Fruit fly (Drosophila melanogaster) whole organism, embryonic: ENCODE measurements around the gene mib2.

ENCODE experiments used
- Antp ChIP-seq: fragments of 200-800 bp; sonication (Bioruptor generic); optimal IDR thresholded peaks from 3 replicates; lab custom pipeline; 2016; ENCODE audit warnings: missing biosample characterization, missing genetic modification characterization
- Atf-2 ChIP-seq: fragments of 200-800 bp; sonication (Bioruptor generic); optimal IDR thresholded peaks from 2 replicates; lab custom pipeline; 2016; ENCODE audit warnings: missing biosample characterization, missing genetic modification characterization
- Bteb2 ChIP-seq: fragments of 200-800 bp; sonication (Bioruptor generic); optimal IDR thresholded peaks from 2 replicates; lab custom pipeline; 2016; ENCODE audit warnings: missing biosample characterization, missing genetic modification characterization
- CG10431 ChIP-seq: fragments of 200-800 bp; sonication (Bioruptor generic); optimal IDR thresholded peaks from 3 replicates; lab custom pipeline; 2018; ENCODE audit warnings: missing biosample characterization, mild to moderate bottlenecking, missing genetic modification characterization
- CG11093 ChIP-seq: fragments of 200-800 bp; sonication (Bioruptor generic); IDR thresholded peaks from 3 replicates; pipeline ENCODE4 v1.3.6; 2022; ENCODE audit warnings: missing biosample characterization, missing genetic modification characterization
- CG12391 ChIP-seq: fragments of 200-800 bp; sonication (Bioruptor generic); optimal IDR thresholded peaks from 3 replicates; lab custom pipeline; 2018; ENCODE audit warnings: missing biosample characterization, mild to moderate bottlenecking, missing genetic modification characterization, moderate library complexity
- CG14860 ChIP-seq: fragments of 200-800 bp; sonication (Bioruptor generic); IDR thresholded peaks from 3 replicates; pipeline ENCODE4 v1.3.6; 2022; ENCODE audit warnings: missing biosample characterization, missing genetic modification characterization; ENCODE audit not compliant: partially characterized antibody
- CG14965 ChIP-seq: fragments of 200-800 bp; sonication (Bioruptor generic); optimal IDR thresholded peaks from 2 replicates; lab custom pipeline; 2016; ENCODE audit warnings: missing biosample characterization, missing genetic modification characterization, borderline replicate concordance
- CG1603 ChIP-seq: fragments of 200-800 bp; sonication (Bioruptor generic); optimal IDR thresholded peaks from 2 replicates; lab custom pipeline; 2019; ENCODE audit warnings: missing biosample characterization, mild to moderate bottlenecking, missing genetic modification characterization, moderate library complexity
- CG1647 ChIP-seq: fragments of 200-800 bp; sonication (Bioruptor generic); optimal IDR thresholded peaks from 3 replicates; lab custom pipeline; 2016; ENCODE audit warnings: missing biosample characterization, missing genetic modification characterization
- CG18011 ChIP-seq: fragments of 200-800 bp; sonication (Bioruptor generic); optimal IDR thresholded peaks from 2 replicates; lab custom pipeline; 2017; ENCODE audit warnings: missing biosample characterization, missing genetic modification characterization, mild to moderate bottlenecking, moderate library complexity, missing genotype
- CG18476 ChIP-seq: fragments of 200-800 bp; sonication (Bioruptor generic); optimal IDR thresholded peaks from 2 replicates; lab custom pipeline; 2016; ENCODE audit warnings: missing biosample characterization, mild to moderate bottlenecking, missing genetic modification characterization
- CG30020 ChIP-seq: fragments of 200-800 bp; optimal IDR thresholded peaks from 2 replicates; lab custom pipeline; 2019; ENCODE audit warnings: missing biosample characterization, mild to moderate bottlenecking, missing genetic modification characterization, moderate library complexity
- CG33213 ChIP-seq: fragments of 200-800 bp; sonication (Bioruptor generic); optimal IDR thresholded peaks from 3 replicates; lab custom pipeline; 2016; ENCODE audit warnings: missing biosample characterization, missing genetic modification characterization
- CG4404 ChIP-seq: fragments of 200-800 bp; sonication (Bioruptor generic); IDR thresholded peaks from 2 replicates; pipeline ENCODE4 v1.3.6; 2022; ENCODE audit warnings: missing biosample characterization, missing genetic modification characterization
- CG6175 ChIP-seq: fragments of 200-800 bp; sonication (Bioruptor generic); IDR thresholded peaks from 3 replicates; pipeline ENCODE4 v1.3.6; 2022; ENCODE audit warnings: missing biosample characterization, missing genetic modification characterization
- CG6272 ChIP-seq: fragments of 200-800 bp; sonication (Bioruptor generic); IDR thresholded peaks from 2 replicates; pipeline ENCODE4 v1.3.6; 2022; ENCODE audit warnings: missing biosample characterization, missing genetic modification characterization
- CG6689 ChIP-seq: fragments of 200-800 bp; sonication (Bioruptor generic); IDR thresholded peaks from 2 replicates; pipeline ENCODE4 v1.3.6; 2022; ENCODE audit warnings: missing biosample characterization, missing genetic modification characterization
- CG9215 ChIP-seq: fragments of 200-800 bp; sonication (Bioruptor generic); IDR thresholded peaks from 2 replicates; pipeline ENCODE4 v1.3.6; 2022; ENCODE audit warnings: missing biosample characterization, missing genetic modification characterization
- CG9437 ChIP-seq: fragments of 200-800 bp; sonication (Bioruptor generic); optimal IDR thresholded peaks from 2 replicates; lab custom pipeline; 2018; ENCODE audit warnings: missing biosample characterization, mild to moderate bottlenecking, missing genetic modification characterization
- CTCF ChIP-seq: fragments of 200-800 bp; sonication (Bioruptor generic); optimal IDR thresholded peaks from 2 replicates; lab custom pipeline; 2017; ENCODE audit warnings: missing biosample characterization, mild to moderate bottlenecking, missing genetic modification characterization, moderate library complexity
- D ChIP-seq, 2 experiments: fragments of 200-800 bp in 1 of 2; fragments of >200 bp in 1 of 2; sonication (Bioruptor generic) in 1 of 2; optimal IDR thresholded peaks; 2 replicates in 1 of 2; 3 replicates in 1 of 2; lab custom pipeline; 2017; ENCODE audit warnings: mild to moderate bottlenecking in 1 of 2, missing biosample characterization in 1 of 2, missing genetic modification characterization in 1 of 2, missing genetic modification reagents in 1 of 2
- Dad ChIP-seq: fragments of 200-800 bp; sonication (Bioruptor generic); optimal IDR thresholded peaks from 3 replicates; lab custom pipeline; 2016; ENCODE audit warnings: missing biosample characterization, missing genetic modification characterization
- Drgx ChIP-seq: fragments of 200-800 bp; sonication (Bioruptor generic); IDR thresholded peaks from 2 replicates; pipeline ENCODE4 v1.3.6; 2022; ENCODE audit warnings: missing biosample characterization, missing genetic modification characterization
- GATAe ChIP-seq: fragments of 200-800 bp; sonication (Bioruptor generic); conservative IDR thresholded peaks from 2 replicates; pipeline ENCODE4 v1.3.6; 2022; ENCODE audit warnings: missing biosample characterization, missing genetic modification characterization
- Hey ChIP-seq: fragments of 200-800 bp; sonication (Bioruptor generic); optimal IDR thresholded peaks from 3 replicates; lab custom pipeline; 2018; ENCODE audit warnings: missing biosample characterization, mild to moderate bottlenecking, missing genetic modification characterization
- Hsf ChIP-seq: fragments of 200-800 bp; sonication (Bioruptor generic); optimal IDR thresholded peaks from 3 replicates; lab custom pipeline; 2016; ENCODE audit warnings: missing biosample characterization, missing genetic modification characterization
- Mrtf ChIP-seq: fragments of 200-800 bp; sonication (Bioruptor generic); IDR thresholded peaks from 3 replicates; pipeline ENCODE4 v1.3.6; 2022; ENCODE audit warnings: missing biosample characterization, missing genetic modification characterization
- NK7.1 ChIP-seq: fragments of 200-800 bp; sonication (Bioruptor generic); optimal IDR thresholded peaks from 3 replicates; lab custom pipeline; 2016; ENCODE audit warnings: missing biosample characterization, missing genetic modification characterization
- Nf-YC ChIP-seq: fragments of 200-800 bp; optimal IDR thresholded peaks from 3 replicates; lab custom pipeline; 2019; ENCODE audit warnings: missing biosample characterization, mild to moderate bottlenecking, missing genetic modification characterization, moderate library complexity
- al ChIP-seq: fragments of 200-800 bp; sonication (Bioruptor generic); IDR thresholded peaks from 2 replicates; pipeline ENCODE4 v1.3.6; 2022; ENCODE audit warnings: missing biosample characterization, missing genetic modification characterization
- ara ChIP-seq: fragments of 200-800 bp; sonication (Bioruptor generic); IDR thresholded peaks from 2 replicates; pipeline ENCODE4 v1.3.6; 2022; ENCODE audit warnings: missing biosample characterization, missing genetic modification characterization
- bowl ChIP-seq: fragments of 200-800 bp; sonication (Bioruptor generic); IDR thresholded peaks from 2 replicates; pipeline ENCODE4 v1.3.6; 2022; ENCODE audit warnings: missing biosample characterization, missing genetic modification characterization
- croc ChIP-seq: fragments of 200-800 bp; sonication (Bioruptor generic); conservative IDR thresholded peaks from 3 replicates; pipeline ENCODE4 v1.3.6; 2022; ENCODE audit warnings: missing biosample characterization, missing genetic modification characterization
- cwo ChIP-seq: fragments of 200-800 bp; sonication (Bioruptor generic); optimal IDR thresholded peaks from 3 replicates; lab custom pipeline; 2017; ENCODE audit warnings: missing biosample characterization, missing genetic modification characterization, mild to moderate bottlenecking, moderate library complexity, missing genetic modification reagents
- danr ChIP-seq: fragments of 200-800 bp; sonication (Bioruptor generic); IDR thresholded peaks from 2 replicates; pipeline ENCODE4 v1.3.6; 2022; ENCODE audit warnings: missing biosample characterization, missing genetic modification characterization
- dati ChIP-seq: fragments of 200-800 bp; sonication (Bioruptor generic); IDR thresholded peaks from 2 replicates; pipeline ENCODE4 v1.3.6; 2022; ENCODE audit warnings: missing biosample characterization, missing genetic modification characterization
- dpn ChIP-seq, 2 experiments: fragments of 200-800 bp; sonication (Bioruptor generic); optimal IDR thresholded peaks; 3 replicates each; lab custom pipeline; 2016; ENCODE audit warnings: missing biosample characterization in 2 of 2, missing genetic modification characterization in 2 of 2
- en ChIP-seq: fragments of 200-800 bp; sonication (Bioruptor generic); optimal IDR thresholded peaks from 2 replicates; lab custom pipeline; 2016; ENCODE audit warnings: missing biosample characterization, missing genetic modification characterization
- esg ChIP-seq: fragments of 200-800 bp; sonication (Bioruptor generic); conservative IDR thresholded peaks from 2 replicates; pipeline ENCODE4 v1.3.6; 2022; ENCODE audit warnings: missing biosample characterization, missing genetic modification characterization
- fd102C ChIP-seq: fragments of 200-800 bp; sonication (Bioruptor generic); optimal IDR thresholded peaks from 2 replicates; lab custom pipeline; 2018; ENCODE audit warnings: missing biosample characterization, mild to moderate bottlenecking, missing genetic modification characterization, moderate library complexity
- gem ChIP-seq: fragments of 200-800 bp; sonication (Bioruptor generic); optimal IDR thresholded peaks from 2 replicates; lab custom pipeline; 2019; ENCODE audit warnings: missing biosample characterization, mild to moderate bottlenecking, missing genetic modification characterization, moderate library complexity
- gsb-n ChIP-seq: fragments of 200-800 bp; sonication (Bioruptor generic); optimal IDR thresholded peaks from 3 replicates; lab custom pipeline; 2018; ENCODE audit warnings: missing biosample characterization, mild to moderate bottlenecking, missing genetic modification characterization
- her ChIP-seq: fragments of 200-800 bp; sonication (Bioruptor generic); optimal IDR thresholded peaks from 2 replicates; lab custom pipeline; 2016; ENCODE audit warnings: missing biosample characterization, missing genetic modification characterization
- jing ChIP-seq: fragments of 200-800 bp; sonication (Bioruptor generic); optimal IDR thresholded peaks from 2 replicates; lab custom pipeline; 2018; ENCODE audit warnings: missing biosample characterization, mild to moderate bottlenecking, missing genetic modification characterization
- ken ChIP-seq: fragments of 200-800 bp; sonication (Bioruptor generic); IDR thresholded peaks from 3 replicates; pipeline ENCODE4 v1.3.6; 2022; ENCODE audit warnings: missing biosample characterization, missing genetic modification characterization
- nerfin-2 ChIP-seq: fragments of 200-800 bp; sonication (Bioruptor generic); IDR thresholded peaks from 2 replicates; pipeline ENCODE4 v1.3.6; 2022; ENCODE audit warnings: missing biosample characterization, missing genetic modification characterization; ENCODE audit not compliant: partially characterized antibody
- peb ChIP-seq: fragments of 200-800 bp; sonication (Bioruptor generic); IDR thresholded peaks from 2 replicates; pipeline ENCODE4 v1.3.6; 2022; ENCODE audit warnings: missing biosample characterization, missing genetic modification characterization
- sc ChIP-seq, 3 experiments: fragments of >200 bp in 2 of 3; fragments of 200-800 bp in 1 of 3; sonication (Bioruptor generic) in 1 of 3; optimal IDR thresholded peaks; 2 replicates in 2 of 3; 3 replicates in 1 of 3; lab custom pipeline; 2017; ENCODE audit warnings: mild to moderate bottlenecking in 1 of 3, missing biosample characterization in 1 of 3, missing genetic modification characterization in 1 of 3, missing genetic modification reagents in 1 of 3
- tna ChIP-seq: fragments of 200-800 bp; sonication (Bioruptor generic); IDR thresholded peaks from 2 replicates; pipeline ENCODE4 v1.3.6; 2022; ENCODE audit warnings: missing biosample characterization, missing genetic modification characterization; ENCODE audit not compliant: partially characterized antibody
- unc-4 ChIP-seq: fragments of 200-800 bp; sonication (Bioruptor generic); IDR thresholded peaks from 2 replicates; pipeline ENCODE4 v1.3.6; 2022; ENCODE audit warnings: missing biosample characterization, missing genetic modification characterization; ENCODE audit not compliant: partially characterized antibody
- z ChIP-seq: fragments of 200-800 bp; sonication (Bioruptor generic); IDR thresholded peaks from 3 replicates; pipeline ENCODE4 v1.3.6; 2022; ENCODE audit warnings: missing biosample characterization, missing genetic modification characterization

Gene mib2

DNA sequence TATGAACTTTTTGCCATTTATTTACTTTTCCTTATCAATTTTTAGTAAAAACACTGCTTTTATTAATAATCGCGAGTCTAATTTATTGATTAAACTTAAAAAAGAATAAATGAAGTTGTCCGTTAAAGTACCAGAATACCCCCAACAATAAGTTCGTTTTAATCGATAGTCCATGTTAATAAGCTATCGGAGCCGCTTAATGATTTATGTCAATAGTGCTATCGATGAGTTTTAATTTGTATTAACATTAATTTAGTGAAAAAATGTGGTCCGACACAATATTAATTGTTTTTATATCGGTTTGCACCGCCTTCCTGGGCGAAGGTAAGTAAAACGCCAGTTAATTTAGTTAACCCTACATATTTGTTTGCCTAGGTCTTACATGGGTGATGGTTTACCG, 14.7 kb downstream of the mib2 start, which contains the start of gene CG10470 (continued):
- no peak for TF ChIP-seq CG11093 (GFP tag; lab: Robert Waterston, UW)
- TF ChIP-seq ken = no peak
- TF ChIP-seq CG9437 (GFP tag; lab: Kevin White, UChicago) = peak; percentile 77
- TF ChIP-seq Dad (GFP tag; lab: Kevin White, UChicago) = no peak
- no peak for TF ChIP-seq CG4404 (GFP tag; lab: Robert Waterston, UW)
- no peak for TF ChIP-seq NK7.1 (GFP tag; lab: Kevin White, UChicago)
- TF ChIP-seq nerfin-2 (GFP tag; lab: Robert Waterston, UW) = peak; percentile 80
- TF ChIP-seq CG1647 (GFP tag; lab: Kevin White, UChicago) = no peak
- TF ChIP-seq unc-4 = peak; percentile 81
- TF ChIP-seq CG18011 = no peak
- no peak for TF ChIP-seq Atf-2 (GFP tag; lab: Kevin White, UChicago)
- peak; percentile 65 for TF ChIP-seq gem
- no peak for TF ChIP-seq ara (GFP tag; lab: Robert Waterston, UW)
- no peak for TF ChIP-seq CG9215 (GFP tag; lab: Robert Waterston, UW)
- no peak for TF ChIP-seq CG33213
- no peak for TF ChIP-seq al (GFP tag; lab: Robert Waterston, UW)
- no peak for TF ChIP-seq CG18476 (GFP tag; lab: Kevin White, UChicago)
- TF ChIP-seq CG1603 (tag; lab: Kevin White, UChicago) = peak; percentile 20
- TF ChIP-seq Bteb2 (GFP tag; lab: Kevin White, UChicago) = no peak
- no peak for TF ChIP-seq GATAe (GFP tag; lab: Robert Waterston, UW)
- TF ChIP-seq gsb-n (tag; lab: Kevin White, UChicago) = no peak
- no peak for TF ChIP-seq Hsf (GFP tag; lab: Kevin White, UChicago)
- no peak for TF ChIP-seq CG14965 (GFP tag; lab: Kevin White, UChicago)
- TF ChIP-seq fd102C (GFP tag; lab: Kevin White, UChicago) = no peak
- TF ChIP-seq Hey (tag; lab: Kevin White, UChicago) = no peak
- no peak for TF ChIP-seq dpn (GFP tag; optimal IDR thresholded peaks at IDR 0.05; lab: Kevin White, UChicago)
- no peak for TF ChIP-seq en (GFP tag; lab: Kevin White, UChicago)
- no peak for TF ChIP-seq CG6272 (GFP tag; lab: Robert Waterston, UW)
- no peak for TF ChIP-seq CG10431 (GFP tag; lab: Kevin White, UChicago)
- no peak for TF ChIP-seq Mrtf (GFP tag; lab: Robert Waterston, UW)
- TF ChIP-seq z (GFP tag; lab: Robert Waterston, UW) = no peak
- TF ChIP-seq danr (GFP tag; lab: Robert Waterston, UW) = no peak
- TF ChIP-seq CTCF (GFP tag; lab: Kevin White, UChicago) = no peak
- TF ChIP-seq CG12391 (tag; lab: Kevin White, UChicago) = peak; percentile 49
- no peak for TF ChIP-seq esg (GFP tag; lab: Robert Waterston, UW)
- TF ChIP-seq croc (GFP tag; lab: Robert Waterston, UW) = no peak
- peak; percentile 47 for TF ChIP-seq CG30020
- TF ChIP-seq bowl (GFP tag; lab: Robert Waterston, UW) = no peak
- no peak for TF ChIP-seq peb (GFP tag; lab: Robert Waterston, UW)
- no peak for TF ChIP-seq cwo
- TF ChIP-seq Nf-YC = peak; percentile 19
- TF ChIP-seq Antp (GFP tag; lab: Kevin White, UChicago) = no peak
- TF ChIP-seq dati (GFP tag; lab: Robert Waterston, UW) = no peak
- TF ChIP-seq jing = no peak
- TF ChIP-seq sc (optimal IDR thresholded peaks at IDR 0.05; lab: Kevin White, UChicago) = no peak
- TF ChIP-seq sc (GFP tag; optimal IDR thresholded peaks at IDR 0.05; lab: Kevin White, UChicago) = no peak
- no peak for TF ChIP-seq her
- TF ChIP-seq CG6175 (GFP tag; lab: Robert Waterston, UW) = no peak
- TF ChIP-seq D (optimal IDR thresholded peaks at IDR 0.05; lab: Kevin White, UChicago) = no peak
- TF ChIP-seq D (GFP tag; optimal IDR thresholded peaks at IDR 0.05; lab: Kevin White, UChicago) = no peak
- TF ChIP-seq CG6689 (GFP tag; lab: Robert Waterston, UW) = no peak
- TF ChIP-seq Drgx (GFP tag; lab: Robert Waterston, UW) = no peak
- TF ChIP-seq tna (GFP tag; lab: Robert Waterston, UW) = peak; percentile 53
- TF ChIP-seq CG14860 (GFP tag; lab: Robert Waterston, UW) = peak; percentile 79
